Fruit fly (Drosophila melanogaster) whole organism: ENCODE results near the gene CG7248.

Experiments used
- CG8478 ChIP-seq: fragments of >200 bp; optimal IDR thresholded peaks from 2 replicates; lab custom pipeline; 2018; ENCODE audit warnings: inconsistent platforms
- Dll ChIP-seq: fragments of >200 bp; optimal IDR thresholded peaks from 2 replicates; lab custom pipeline; 2017
- EcR ChIP-seq, 2 experiments: fragments of >200 bp; optimal IDR thresholded peaks; 2 replicates each; lab custom pipeline; 2017; ENCODE audit warnings: missing biosample characterization in 2 of 2, missing genetic modification characterization in 2 of 2, missing genetic modification reagents in 2 of 2
- pan ChIP-seq: fragments of >200 bp; optimal IDR thresholded peaks from 2 replicates; lab custom pipeline; 2017
- psq ChIP-seq: fragments of >200 bp; optimal IDR thresholded peaks from 2 replicates; lab custom pipeline; 2017
- usp ChIP-seq: fragments of >200 bp; optimal IDR thresholded peaks from 2 replicates; lab custom pipeline; 2017; ENCODE audit warnings: missing biosample characterization, missing genetic modification characterization, mixed read lengths

CG7248 gene

DNA sequence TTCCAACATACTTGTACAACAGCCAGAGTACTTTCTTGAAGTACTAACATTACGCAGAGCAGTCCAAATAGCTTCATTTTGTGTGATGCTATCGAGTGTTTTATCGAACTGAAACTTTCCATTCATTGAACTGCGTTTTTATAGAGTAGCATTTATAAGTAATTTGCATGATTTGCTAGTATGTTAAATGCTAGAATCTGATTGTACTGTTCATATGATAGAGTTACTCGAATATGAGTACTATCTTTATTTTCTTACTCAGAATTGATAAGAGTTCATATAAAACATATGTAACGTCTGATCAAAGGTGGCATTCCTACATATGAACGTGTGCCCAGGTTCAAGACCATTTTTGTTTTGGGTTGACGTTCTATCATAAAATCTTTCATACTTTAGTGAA is 666 bp upstream of the CG7248 start, which contains the start of gene obst-G:
obst-G (minus strand) TSS at position 101 of the 400 bp plus-strand sequence.
- no peak for TF ChIP-seq Dll (lab: Kevin White, UChicago)
- no peak for TF ChIP-seq pan
- no peak for TF ChIP-seq EcR (GFP tag; optimal IDR thresholded peaks at IDR 0.05; lab: Kevin White, UChicago)
- no peak for TF ChIP-seq CG8478 (lab: Kevin White, UChicago)
- TF ChIP-seq usp (GFP tag; lab: Kevin White, UChicago), result no peak
- TF ChIP-seq psq (lab: Kevin White, UChicago), result no peak

- no peak for TF ChIP-seq psq (lab: Kevin White, UChicago)
- no peak for TF ChIP-seq pan
- no peak for TF ChIP-seq usp (GFP tag; lab: Kevin White, UChicago)
- TF ChIP-seq EcR (GFP tag; optimal IDR thresholded peaks at IDR 0.05; lab: Kevin White, UChicago), result no peak
Measured at dm6 chr3L:11957669-11958333, 3.9 kb downstream of the CG7248 start, which contains the start of the genes CG11570 and CG43294. Gene CG11570 (minus strand): TSS chr3L:11957769. Gene CG43294 (plus strand): TSS chr3L:11958283.

DNA sequence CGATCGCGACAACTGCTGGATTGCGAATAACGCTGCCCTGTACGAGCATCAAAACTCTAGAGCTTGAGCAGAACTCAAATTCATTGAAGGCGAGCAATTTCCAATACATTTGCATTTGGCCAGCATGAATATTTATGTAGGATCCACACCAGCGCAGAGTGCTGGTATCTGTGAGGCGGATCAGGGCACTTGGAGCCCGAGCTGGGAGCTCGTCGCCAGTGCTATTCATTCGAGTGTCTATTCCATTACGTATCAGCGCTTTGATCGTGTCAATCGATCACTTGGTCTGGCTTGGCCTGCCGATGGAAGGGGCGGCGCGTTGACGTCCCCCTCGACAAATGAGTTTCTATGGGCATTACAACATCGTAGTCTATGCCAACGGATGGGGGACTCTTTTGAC is 12.2 kb downstream of the CG7248 start, which contains the start of gene prc:
prc (minus strand) TSS at position 28 of the 400 bp plus-strand sequence.
- TF ChIP-seq EcR (GFP tag; optimal IDR thresholded peaks at IDR 0.05; lab: Kevin White, UChicago) (no peak), usp (GFP tag; lab: Kevin White, UChicago) (no peak), pan (no peak), Dll (lab: Kevin White, UChicago) (no peak), psq (lab: Kevin White, UChicago) (no peak)

DNA sequence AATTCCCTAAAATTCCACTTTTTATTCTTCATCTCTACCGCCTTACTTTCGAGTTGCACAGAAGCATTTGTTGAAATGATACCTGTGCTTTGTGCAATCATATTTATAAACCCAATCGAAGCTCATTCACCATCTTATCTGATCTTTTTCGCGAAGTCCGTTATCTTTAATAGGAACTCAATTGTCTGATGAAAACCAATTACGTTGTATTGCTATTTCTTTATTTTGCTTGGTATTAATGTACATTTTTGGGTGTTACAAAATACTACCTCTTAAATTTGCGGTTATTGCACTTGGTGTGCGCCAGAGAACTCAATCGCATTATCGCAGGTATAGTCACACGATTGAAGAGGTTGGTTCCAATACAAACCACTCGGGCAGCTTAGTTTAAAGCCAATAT is 19.0 kb downstream of the CG7248 start, which contains the start of gene Muc68E:
Muc68E (minus strand) TSS at position 101 of the 400 bp plus-strand sequence.
- TF ChIP-seq pan, result no peak
- TF ChIP-seq EcR (GFP tag; optimal IDR thresholded peaks at IDR 0.05; lab: Kevin White, UChicago), result no peak
- no peak for TF ChIP-seq CG8478 (lab: Kevin White, UChicago)
- no peak for TF ChIP-seq psq (lab: Kevin White, UChicago)
- no peak for TF ChIP-seq usp (GFP tag; lab: Kevin White, UChicago)
- no peak for TF ChIP-seq Dll (lab: Kevin White, UChicago)

- TF ChIP-seq EcR (GFP tag; optimal IDR thresholded peaks at IDR 0.05; lab: Kevin White, UChicago) (no peak), Dll (lab: Kevin White, UChicago) (no peak), usp (GFP tag; lab: Kevin White, UChicago) (no peak), CG8478 (lab: Kevin White, UChicago) (no peak), psq (lab: Kevin White, UChicago) (no peak), pan (no peak)
Measured at dm6 chr3L:11973690-11974089, 19.8 kb downstream of the CG7248 start, which contains the start of gene CG42397. Gene CG42397 (minus strand): TSS chr3L:11973790.

dm6 chr3L:11974605-11975004 is 20.7 kb downstream of the CG7248 start, which contains the start of gene CG14125:
Gene CG14125 (plus strand): TSS chr3L:11974905.
- no peak for TF ChIP-seq Dll (lab: Kevin White, UChicago)
- no peak for TF ChIP-seq CG8478 (lab: Kevin White, UChicago)
- TF ChIP-seq usp (GFP tag; lab: Kevin White, UChicago), result no peak
- no peak for TF ChIP-seq EcR (GFP tag; optimal IDR thresholded peaks at IDR 0.05; lab: Kevin White, UChicago)
- no peak for TF ChIP-seq pan
- no peak for TF ChIP-seq psq (lab: Kevin White, UChicago)

- TF ChIP-seq usp (GFP tag; lab: Kevin White, UChicago), result no peak
- no peak for TF ChIP-seq Dll (lab: Kevin White, UChicago)
Measured at dm6 chr3L:11975811-11976210, 21.9 kb downstream of the CG7248 start, which contains the start of gene CG43896. Gene CG43896 (plus strand): TSS chr3L:11976111.

DNA sequence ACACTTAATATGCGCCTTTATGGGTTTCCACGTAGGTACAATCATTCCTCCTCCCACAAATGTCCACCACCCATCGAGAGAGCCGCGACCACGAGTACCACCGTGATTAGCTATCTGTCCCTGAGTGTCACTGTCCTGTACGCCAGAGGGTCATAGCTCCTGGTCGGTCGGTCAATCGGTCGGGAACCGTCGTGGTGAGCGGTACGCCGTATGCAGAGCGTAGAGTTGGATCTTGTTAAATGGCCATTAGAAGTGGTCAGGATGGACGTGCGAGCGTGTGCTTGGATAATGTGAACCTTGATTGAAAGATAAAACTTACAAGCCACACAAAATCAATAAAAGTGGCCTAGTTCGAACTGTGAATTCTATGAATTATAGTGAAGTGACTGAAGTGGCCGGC is 30.7 kb downstream of the CG7248 start, which contains the start of gene CG6938:
CG6938 (plus strand) TSS at position 301 of the 400 bp plus-strand sequence.
- TF ChIP-seq pan, result no peak
- TF ChIP-seq usp (GFP tag; lab: Kevin White, UChicago), result no peak

DNA sequence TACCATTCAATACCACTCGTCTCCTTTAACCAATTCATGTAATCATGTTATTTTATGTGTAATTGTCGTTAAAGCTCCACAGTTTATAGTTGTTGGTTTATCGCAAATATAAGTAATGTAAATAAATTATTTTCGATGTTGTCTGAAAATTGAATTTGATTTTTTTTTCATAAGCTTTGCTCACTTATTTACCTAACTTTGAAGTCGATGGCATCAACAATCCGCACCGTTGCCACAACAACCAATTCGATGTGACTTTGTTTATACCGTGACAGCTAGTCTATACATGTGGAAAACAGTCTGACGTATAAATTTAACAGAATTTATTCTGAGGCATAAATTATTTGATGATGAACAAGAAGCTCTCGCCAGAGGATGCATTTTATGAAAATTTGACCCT is 36.6 kb downstream of the CG7248 start, which contains the start of gene CG6931:
CG6931 (plus strand) TSS at position 301 of the 400 bp plus-strand sequence.
- TF ChIP-seq EcR (GFP tag; optimal IDR thresholded peaks at IDR 0.05; lab: Kevin White, UChicago) (no peak), Dll (lab: Kevin White, UChicago) (no peak), pan (no peak), CG8478 (lab: Kevin White, UChicago) (no peak), usp (GFP tag; lab: Kevin White, UChicago) (no peak), psq (lab: Kevin White, UChicago) (no peak)

dm6 chr3L:11992960-11993359 is 39.1 kb downstream of the CG7248 start, which contains the start of gene viaf:
Gene viaf (minus strand): TSS chr3L:11993179.
- TF ChIP-seq usp (GFP tag; lab: Kevin White, UChicago) (no peak), CG8478 (lab: Kevin White, UChicago) (no peak), psq (lab: Kevin White, UChicago) (no peak), Dll (lab: Kevin White, UChicago) (no peak), pan (no peak), EcR (GFP tag; optimal IDR thresholded peaks at IDR 0.05; lab: Kevin White, UChicago) (no peak)

DNA sequence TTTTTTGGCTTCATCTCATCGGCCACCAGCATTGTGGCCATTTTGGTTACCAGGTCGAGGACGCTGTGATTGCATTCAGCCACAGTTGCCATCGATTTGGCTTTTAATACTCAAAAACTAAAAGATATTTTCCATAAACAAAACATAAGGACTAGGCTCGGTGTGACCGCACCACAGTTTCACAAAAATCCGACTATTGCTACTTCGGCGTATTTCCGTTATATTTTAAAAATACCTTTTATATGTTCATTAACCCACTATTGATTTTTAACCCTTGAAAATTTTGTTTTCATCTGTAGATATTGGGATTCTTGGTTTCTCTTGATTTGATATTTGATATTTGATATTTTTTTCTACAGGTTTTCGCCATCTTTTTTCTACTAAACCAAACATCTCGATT is 44.1 kb downstream of the CG7248 start, which contains the start of gene Grip163:
Grip163 (minus strand) TSS at position 180 of the 400 bp plus-strand sequence.
- TF ChIP-seq usp (GFP tag; lab: Kevin White, UChicago) (no peak), psq (lab: Kevin White, UChicago) (no peak), CG8478 (lab: Kevin White, UChicago) (no peak), EcR (GFP tag; optimal IDR thresholded peaks at IDR 0.05; lab: Kevin White, UChicago) (no peak), Dll (lab: Kevin White, UChicago) (no peak), pan (no peak)
